Fruit fly (Drosophila melanogaster) whole organism, adult: ENCODE measurements around the gene CG2854.

Experiments
- CG11617 ChIP-seq: fragments of 200-800 bp; sonication (Bioruptor generic); optimal IDR thresholded peaks from 2 replicates; lab custom pipeline; 2017; ENCODE audit warnings: mild to moderate bottlenecking, missing biosample characterization, missing genetic modification reagents, missing genetic modification characterization
- CG14711 ChIP-seq: fragments of 200-800 bp; sonication (Bioruptor generic); optimal IDR thresholded peaks from 2 replicates; lab custom pipeline; 2018; ENCODE audit warnings: missing biosample characterization, mild to moderate bottlenecking, missing genetic modification characterization, moderate library complexity
- CG1620 ChIP-seq: fragments of 200-800 bp; sonication (Bioruptor generic); optimal IDR thresholded peaks from 2 replicates; lab custom pipeline; 2016; ENCODE audit warnings: missing biosample characterization, missing genetic modification characterization
- CG5204 ChIP-seq: fragments of 200-800 bp; sonication (Bioruptor generic); optimal IDR thresholded peaks from 2 replicates; lab custom pipeline; 2016; ENCODE audit warnings: missing biosample characterization, missing genetic modification characterization
- CG7045 ChIP-seq: fragments of 200-800 bp; sonication (Bioruptor generic); optimal IDR thresholded peaks from 2 replicates; lab custom pipeline; 2017; ENCODE audit warnings: missing biosample characterization, mild to moderate bottlenecking, missing genetic modification characterization
- Clk ChIP-seq: fragments of 200-800 bp; sonication (Bioruptor generic); optimal IDR thresholded peaks from 2 replicates; lab custom pipeline; 2017; ENCODE audit warnings: missing biosample characterization, missing genetic modification characterization
- Crg-1 ChIP-seq: fragments of 200-800 bp; sonication (Bioruptor generic); optimal IDR thresholded peaks from 2 replicates; lab custom pipeline; 2016; ENCODE audit warnings: missing biosample characterization, missing genetic modification characterization
- Hr96 ChIP-seq: fragments of 200-800 bp; sonication (Bioruptor generic); optimal IDR thresholded peaks from 2 replicates; lab custom pipeline; 2016; ENCODE audit warnings: missing biosample characterization, missing genetic modification characterization
- Mnt ChIP-seq: fragments of 200-800 bp; sonication (Bioruptor generic); optimal IDR thresholded peaks from 2 replicates; lab custom pipeline; 2016; ENCODE audit warnings: missing biosample characterization, mild to moderate bottlenecking, missing genetic modification characterization
- cic ChIP-seq: fragments of 200-800 bp; sonication (Bioruptor generic); optimal IDR thresholded peaks from 2 replicates; lab custom pipeline; 2017; ENCODE audit warnings: missing biosample characterization, mild to moderate bottlenecking, missing genetic modification characterization, moderate library complexity
- cnc ChIP-seq, 2 experiments: fragments of >200 bp; optimal IDR thresholded peaks; 2 replicates each; lab custom pipeline; 2017
- kay ChIP-seq: fragments of 200-800 bp; sonication (Bioruptor generic); peaks from one replicate; lab custom pipeline; 2016; ENCODE audit warnings: missing biosample characterization, missing genetic modification characterization, borderline replicate concordance
- tj ChIP-seq: fragments of 200-800 bp; sonication (Bioruptor generic); optimal IDR thresholded peaks from 3 replicates; lab custom pipeline; 2017; ENCODE audit warnings: missing biosample characterization, mild to moderate bottlenecking, missing genetic modification characterization, moderate library complexity
- toe ChIP-seq: fragments of 200-800 bp; sonication (Bioruptor generic); optimal IDR thresholded peaks from 2 replicates; lab custom pipeline; 2016; ENCODE audit warnings: missing biosample characterization, missing genetic modification characterization

DNA sequence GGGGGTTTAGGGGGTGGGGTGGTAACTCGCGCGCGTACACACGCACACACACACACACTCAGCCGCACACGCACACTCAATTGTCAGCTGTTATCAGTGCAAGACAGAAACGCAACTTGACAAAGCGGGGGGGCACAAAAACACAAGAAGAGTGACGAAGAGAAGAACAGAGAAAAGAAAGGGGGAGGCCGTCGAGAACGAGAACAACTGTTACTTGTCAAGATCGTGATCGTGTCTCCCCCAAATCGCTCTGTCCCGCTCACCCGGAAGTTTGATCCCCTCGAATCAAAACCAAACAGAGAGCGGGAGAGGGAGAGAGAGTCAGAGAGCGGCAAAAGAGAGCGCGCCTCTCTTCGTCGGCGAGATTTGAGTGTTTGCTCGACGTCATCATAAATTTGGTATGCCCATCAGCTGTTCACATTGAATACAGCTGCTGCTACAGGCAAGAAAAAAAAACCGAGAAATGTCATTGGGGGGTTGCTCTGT lies 9.5 kb upstream of the CG2854 start:
- no peak for TF ChIP-seq CG5204
- TF ChIP-seq CG1620 (GFP tag; lab: Kevin White, UChicago) = no peak
- no peak for TF ChIP-seq CG7045 (GFP tag; lab: Kevin White, UChicago)
- TF ChIP-seq CG14711 (tag; lab: Kevin White, UChicago) = no peak
- no peak for TF ChIP-seq Crg-1 (GFP tag; lab: Kevin White, UChicago)
- TF ChIP-seq Clk (GFP tag; lab: Kevin White, UChicago) = no peak
- no peak for TF ChIP-seq toe (GFP tag; lab: Kevin White, UChicago)
- TF ChIP-seq Hr96 = no peak
- TF ChIP-seq cnc (optimal IDR thresholded peaks at IDR 0.05; lab: Kevin White, UChicago) = no peak
- TF ChIP-seq Mnt (GFP tag; lab: Kevin White, UChicago) = peak; percentile 14
- TF ChIP-seq cic (GFP tag; lab: Kevin White, UChicago) = no peak
- peak; percentile 71 for TF ChIP-seq tj (GFP tag; lab: Kevin White, UChicago)
- TF ChIP-seq kay (GFP tag; lab: Kevin White, UChicago) = no peak
- TF ChIP-seq CG11617 (GFP tag; lab: Kevin White, UChicago) = no peak
